Worm (Caenorhabditis elegans): ENCODE measurements around the gene rgs-7.

- TF ChIP-seq fos-1 (tag; optimal IDR thresholded peaks at IDR 0.05) (no peak), skn-1 (tag; optimal IDR thresholded peaks at IDR 0.05) (no peak), nhr-77 (tag; optimal IDR thresholded peaks at IDR 0.05) (no peak), unc-62 (GFP tag; optimal IDR thresholded peaks at IDR 0.05) (no peak), snpc-4 (tag; optimal IDR thresholded peaks at IDR 0.05) (no peak), lsy-2 (tag; optimal IDR thresholded peaks at IDR 0.05) (no peak), zag-1 (tag; optimal IDR thresholded peaks at IDR 0.05) (no peak), nhr-12 (tag; optimal IDR thresholded peaks at IDR 0.05) (no peak), sem-4 (tag; optimal IDR thresholded peaks at IDR 0.05) (no peak), ama-1 (optimal IDR thresholded peaks at IDR 0.05) (no peak), ztf-4 (tag; optimal IDR thresholded peaks at IDR 0.05) (no peak), lin-11 (tag; optimal IDR thresholded peaks at IDR 0.05) (no peak)
Observed at ce11 chrX:3503025-3503424, 39.3 kb upstream of the rgs-7 start.
